Worm (Caenorhabditis elegans) whole organism, L3 larva: ENCODE results near the gene clc-6.

Source experiments
- R02D3.7 ChIP-seq: fragments of 150-350 bp; optimal IDR thresholded peaks from 2 replicates; lab custom pipeline; 2014; ENCODE audit warnings: missing biosample characterization, missing genetic modification characterization
- ZK546.5 ChIP-seq: sonication (generic microtip); optimal IDR thresholded peaks from 2 replicates; lab custom pipeline; 2017; ENCODE audit warnings: missing biosample characterization, missing genetic modification characterization
- aly-2 ChIP-seq: fragments of 150-350 bp; optimal IDR thresholded peaks from 2 replicates; lab custom pipeline; 2014; ENCODE audit warnings: missing biosample characterization, missing genetic modification characterization
- ceh-16 ChIP-seq: sonication (generic microtip); optimal IDR thresholded peaks from 2 replicates; lab custom pipeline; 2017; ENCODE audit warnings: missing biosample characterization, missing genetic modification characterization
- ceh-28 ChIP-seq: fragments of 150-350 bp; optimal IDR thresholded peaks from 2 replicates; lab custom pipeline; 2014; ENCODE audit warnings: missing biosample characterization, missing genetic modification reagents, missing genetic modification characterization
- ceh-82 ChIP-seq: fragments of 150-350 bp; optimal IDR thresholded peaks from 2 replicates; lab custom pipeline; 2014; ENCODE audit warnings: missing biosample characterization, missing genetic modification characterization
- ceh-9 ChIP-seq: sonication (generic microtip); optimal IDR thresholded peaks from 2 replicates; lab custom pipeline; 2018; ENCODE audit warnings: missing biosample characterization, missing genetic modification characterization
- daf-12 ChIP-seq: fragments of 150-350 bp; optimal IDR thresholded peaks from 2 replicates; lab custom pipeline; 2014; ENCODE audit warnings: missing biosample characterization, missing genetic modification reagents, missing genetic modification characterization
- egl-27 ChIP-seq: sonication (generic microtip); optimal IDR thresholded peaks from 4 replicates; lab custom pipeline; 2017; ENCODE audit warnings: missing biosample characterization, missing genetic modification reagents, missing genetic modification characterization
- elt-1 ChIP-seq: fragments of 150-350 bp; optimal IDR thresholded peaks from 2 replicates; lab custom pipeline; 2014; ENCODE audit warnings: missing biosample characterization, missing genetic modification characterization
- elt-2 ChIP-seq: sonication (generic microtip); optimal IDR thresholded peaks from 2 replicates; lab custom pipeline; 2016; ENCODE audit warnings: missing genetic modification reagents, mild to moderate bottlenecking, missing genetic modification characterization, missing compliant biosample characterization
- elt-3 ChIP-seq, 3 experiments: fragments of 150-350 bp in 1 of 3; sonication (generic microtip) in 2 of 3; optimal IDR thresholded peaks; 2 replicates in 2 of 3; 4 replicates in 1 of 3; lab custom pipeline; 2014 to 2017; ENCODE audit warnings: missing biosample characterization in 3 of 3, missing genetic modification characterization in 3 of 3
- eor-1 ChIP-seq, 2 experiments: fragments of 150-350 bp; optimal IDR thresholded peaks; 2 replicates each; lab custom pipeline; 2014 to 2018; ENCODE audit warnings: missing biosample characterization in 2 of 2, missing genetic modification characterization in 2 of 2
- fkh-10 ChIP-seq: sonication (generic microtip); optimal IDR thresholded peaks from 2 replicates; lab custom pipeline; 2017; ENCODE audit warnings: missing biosample characterization, missing genetic modification reagents, missing genetic modification characterization
- fkh-2 ChIP-seq: fragments of 150-350 bp; optimal IDR thresholded peaks from 2 replicates; lab custom pipeline; 2014; ENCODE audit warnings: missing biosample characterization, missing genetic modification reagents, missing genetic modification characterization
- fos-1 ChIP-seq: fragments of 150-350 bp; optimal IDR thresholded peaks from 2 replicates; lab custom pipeline; 2014; ENCODE audit warnings: missing biosample characterization, missing genetic modification characterization
- hmg-11 ChIP-seq: sonication (generic microtip); optimal IDR thresholded peaks from 2 replicates; lab custom pipeline; 2016; ENCODE audit warnings: missing genetic modification characterization, missing compliant biosample characterization
- jun-1 ChIP-seq: fragments of 150-350 bp; optimal IDR thresholded peaks from 2 replicates; lab custom pipeline; 2014; ENCODE audit warnings: missing biosample characterization, missing genetic modification reagents, missing genetic modification characterization
- lin-15B ChIP-seq: fragments of 150-350 bp; optimal IDR thresholded peaks from 2 replicates; lab custom pipeline; 2014; ENCODE audit warnings: missing biosample characterization, missing genetic modification characterization
- lin-39 ChIP-seq: fragments of 150-350 bp; optimal IDR thresholded peaks from 2 replicates; lab custom pipeline; 2018; ENCODE audit warnings: missing biosample characterization, missing genetic modification reagents, missing genetic modification characterization
- mdl-1 ChIP-seq: fragments of 150-350 bp; optimal IDR thresholded peaks from 2 replicates; lab custom pipeline; 2014; ENCODE audit warnings: missing biosample characterization, missing genetic modification characterization
- nfya-1 ChIP-seq: sonication (generic microtip); optimal IDR thresholded peaks from 2 replicates; lab custom pipeline; 2017; ENCODE audit warnings: missing genetic modification characterization, mild to moderate bottlenecking, missing compliant biosample characterization, antibody characterized with exemption, moderate library complexity; ENCODE audit not compliant: insufficient read depth
- nhr-11 ChIP-seq: fragments of 150-350 bp; optimal IDR thresholded peaks from 2 replicates; lab custom pipeline; 2014; ENCODE audit warnings: missing biosample characterization, missing genetic modification characterization
- nhr-12 ChIP-seq: fragments of 150-350 bp; optimal IDR thresholded peaks from 2 replicates; lab custom pipeline; 2014; ENCODE audit warnings: missing biosample characterization, missing genetic modification characterization
- nhr-23 ChIP-seq: fragments of 150-350 bp; optimal IDR thresholded peaks from 2 replicates; lab custom pipeline; 2014; ENCODE audit warnings: missing biosample characterization, missing genetic modification reagents, missing genetic modification characterization
- nhr-237 ChIP-seq: fragments of 150-350 bp; optimal IDR thresholded peaks from 2 replicates; lab custom pipeline; 2014; ENCODE audit warnings: missing biosample characterization, missing genetic modification characterization
- nhr-25 ChIP-seq: sonication (generic microtip); optimal IDR thresholded peaks from 2 replicates; lab custom pipeline; 2017; ENCODE audit warnings: missing biosample characterization, missing genetic modification characterization
- nhr-43 ChIP-seq: sonication (generic microtip); optimal IDR thresholded peaks from 2 replicates; lab custom pipeline; 2016; ENCODE audit warnings: mild to moderate bottlenecking, missing genetic modification characterization, missing compliant biosample characterization; ENCODE audit not compliant: poor library complexity, severe bottlenecking
- nhr-76 ChIP-seq: fragments of 150-350 bp; sonication (generic microtip); optimal IDR thresholded peaks from 5 replicates; lab custom pipeline; 2014; ENCODE audit warnings: missing biosample characterization, missing genetic modification characterization
- nhr-77 ChIP-seq: fragments of 150-350 bp; optimal IDR thresholded peaks from 2 replicates; lab custom pipeline; 2014; ENCODE audit warnings: missing biosample characterization, missing genetic modification characterization
- pha-4 ChIP-seq: fragments of 150-350 bp; optimal IDR thresholded peaks from 2 replicates; lab custom pipeline; 2014; ENCODE audit warnings: missing biosample characterization, missing genetic modification reagents, missing genetic modification characterization
- snpc-4 ChIP-seq: fragments of 150-350 bp; optimal IDR thresholded peaks from 2 replicates; lab custom pipeline; 2014; ENCODE audit warnings: missing biosample characterization, missing genetic modification characterization
- tbx-2 ChIP-seq: sonication (generic microtip); optimal IDR thresholded peaks from 2 replicates; lab custom pipeline; 2016; ENCODE audit warnings: mild to moderate bottlenecking, missing genetic modification characterization, missing compliant biosample characterization
- unc-39 ChIP-seq: sonication (generic microtip); optimal IDR thresholded peaks from 4 replicates; lab custom pipeline; 2017; ENCODE audit warnings: missing biosample characterization, missing genetic modification characterization
- unc-62 ChIP-seq: fragments of 150-350 bp; sonication (generic microtip); optimal IDR thresholded peaks from 4 replicates; lab custom pipeline; 2014; ENCODE audit warnings: missing biosample characterization, missing genetic modification reagents, missing genetic modification characterization
- ztf-11 ChIP-seq: fragments of 150-350 bp; optimal IDR thresholded peaks from 2 replicates; lab custom pipeline; 2014; ENCODE audit warnings: missing biosample characterization, missing genetic modification characterization
- ztf-4 ChIP-seq: fragments of 150-350 bp; optimal IDR thresholded peaks from 2 replicates; lab custom pipeline; 2014; ENCODE audit warnings: missing biosample characterization, missing genetic modification characterization

The clc-6 gene

DNA sequence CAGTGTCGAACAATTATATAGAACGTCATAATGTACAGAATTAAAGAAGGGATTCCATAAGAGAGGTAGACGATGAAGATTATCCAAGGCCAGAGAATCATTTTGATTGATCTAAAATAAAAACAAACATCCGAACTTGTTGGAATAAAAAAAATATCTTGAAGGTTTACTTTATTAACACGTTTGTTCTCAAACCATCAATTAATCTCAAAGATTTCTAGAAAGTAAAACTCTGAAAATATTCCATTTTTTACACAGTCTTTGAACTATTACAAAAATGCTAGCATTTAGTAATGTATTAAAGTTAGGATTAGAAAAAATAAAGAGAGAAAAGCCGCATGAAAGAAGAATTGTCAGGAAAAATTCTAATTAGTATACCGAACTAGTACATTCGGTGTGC is 31.5 kb downstream of the clc-6 start, which contains the start of gene srg-40:
Gene srg-40 (minus strand): TSS at position 101 of the 400 bp plus-strand sequence.
- no peak for TF ChIP-seq lin-39 (tag; lab: Kevin White, UChicago)
- TF ChIP-seq elt-3 (tag; optimal IDR thresholded peaks at IDR 0.05; lab: Kevin White, UChicago): no peak
- no peak for TF ChIP-seq daf-12 (tag; lab: Kevin White, UChicago)

DNA sequence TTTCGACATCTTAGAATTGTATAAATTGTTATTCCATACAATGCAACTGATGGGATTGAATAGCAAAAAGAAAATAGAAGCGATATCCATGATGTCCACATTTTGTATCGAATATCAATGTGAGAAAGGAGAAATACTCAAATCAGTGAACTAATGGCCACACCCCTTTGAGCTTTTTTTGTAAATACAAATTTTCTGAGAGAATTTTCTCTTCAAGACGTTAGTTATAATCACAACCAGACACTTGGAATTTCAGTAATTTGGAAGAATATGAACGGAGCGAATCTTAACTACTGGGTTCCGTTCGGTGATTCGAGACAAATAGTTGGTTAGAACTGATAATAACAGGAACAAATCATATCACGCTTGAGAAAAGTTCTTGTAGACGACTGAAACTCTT is 34.2 kb downstream of the clc-6 start, which contains the start of gene srg-41:
Gene srg-41 (minus strand): TSS at position 101 of the 400 bp plus-strand sequence.
- TF ChIP-seq nfya-1 (tag; lab: Kevin White, UChicago) (no peak), mdl-1 (no peak), nhr-76 (tag; lab: Kevin White, UChicago) (no peak), fkh-10 (GFP tag; lab: Kevin White, UChicago) (no peak), nhr-23 (tag; lab: Kevin White, UChicago) (no peak), hmg-11 (tag; lab: Kevin White, UChicago) (no peak), egl-27 (tag; lab: Kevin White, UChicago) (no peak), ZK546.5 (no peak), lin-39 (tag; lab: Kevin White, UChicago) (no peak), tbx-2 (no peak), ceh-28 (tag; lab: Kevin White, UChicago) (no peak), ztf-11 (tag; lab: Kevin White, UChicago) (no peak), fkh-2 (no peak), elt-1 (tag; lab: Kevin White, UChicago) (no peak), ceh-16 (tag; lab: Kevin White, UChicago) (no peak)

DNA sequence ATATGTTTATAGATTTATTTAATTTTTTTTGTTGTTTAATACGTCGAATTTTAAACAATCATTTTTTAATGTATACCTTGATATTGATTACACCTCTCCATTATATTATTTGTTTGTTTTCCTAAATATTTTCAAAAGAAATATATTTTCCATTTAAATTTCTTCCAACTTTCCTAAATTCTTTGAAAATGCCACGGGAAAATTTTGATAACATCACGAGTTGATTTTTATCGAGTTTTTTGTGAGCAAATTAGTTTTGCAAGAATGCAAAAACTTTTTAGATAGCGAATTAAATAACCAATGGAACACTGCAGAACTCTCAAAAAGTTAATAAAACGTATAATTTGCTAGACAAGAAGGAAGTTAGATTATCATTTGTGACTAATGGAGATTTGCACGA is 38.1 kb downstream of the clc-6 start, which contains the start of gene srg-42:
Gene srg-42 (minus strand): TSS at position 101 of the 400 bp plus-strand sequence.
- TF ChIP-seq fkh-10 (GFP tag; lab: Kevin White, UChicago) (no peak), elt-1 (tag; lab: Kevin White, UChicago) (no peak), lin-39 (tag; lab: Kevin White, UChicago) (no peak), nhr-43 (tag; lab: Kevin White, UChicago) (no peak), jun-1 (tag; lab: Kevin White, UChicago) (no peak), ceh-82 (tag; lab: Kevin White, UChicago) (no peak), daf-12 (tag; lab: Kevin White, UChicago) (no peak), nfya-1 (tag; lab: Kevin White, UChicago) (no peak), snpc-4 (no peak), lin-15B (no peak), eor-1 (tag; optimal IDR thresholded peaks at IDR 0.05; lab: Kevin White, UChicago) (no peak), pha-4 (tag; lab: Kevin White, UChicago) (no peak), ztf-11 (tag; lab: Kevin White, UChicago) (no peak), nhr-25 (no peak), unc-62 (GFP tag; lab: Kevin White, UChicago) (no peak), nhr-11 (tag; lab: Kevin White, UChicago) (no peak), nhr-77 (tag; lab: Kevin White, UChicago) (no peak)

DNA sequence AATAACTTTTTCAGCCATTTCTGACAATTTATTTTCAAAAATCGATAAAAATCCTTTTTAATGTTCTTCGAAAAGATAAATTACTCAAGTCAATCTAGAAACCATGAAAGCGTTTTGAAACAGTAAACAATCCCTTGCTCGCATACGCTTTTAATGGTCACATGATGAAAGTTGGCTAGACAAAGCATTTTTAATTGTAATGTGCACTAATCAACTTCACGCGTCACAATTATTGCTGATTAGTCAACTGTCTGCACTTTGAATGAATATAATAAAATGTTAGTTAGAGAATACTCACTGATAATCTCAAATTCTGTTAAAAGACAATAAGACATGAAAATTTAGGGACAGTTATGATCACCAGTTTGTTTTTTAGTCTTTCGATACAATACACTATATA is 39.4 kb downstream of the clc-6 start:
- TF ChIP-seq nhr-237 (tag; lab: Kevin White, UChicago) (no peak), elt-2 (peak; percentile 42), ztf-4 (tag; lab: Kevin White, UChicago) (no peak), nhr-12 (tag; lab: Kevin White, UChicago) (no peak)

ce11 chrV:11155553-11155952 is 40.5 kb downstream of the clc-6 start, which contains the start of gene srg-38:
TSS of gene srg-38 (minus strand) at chrV:11155653.
- TF ChIP-seq R02D3.7 (tag; lab: Kevin White, UChicago) (no peak), ceh-9 (tag; lab: Kevin White, UChicago) (no peak), pha-4 (tag; lab: Kevin White, UChicago) (no peak), nhr-12 (tag; lab: Kevin White, UChicago) (no peak), aly-2 (no peak), unc-39 (tag; lab: Kevin White, UChicago) (no peak), hmg-11 (tag; lab: Kevin White, UChicago) (no peak), fos-1 (tag; lab: Kevin White, UChicago) (no peak), fkh-10 (GFP tag; lab: Kevin White, UChicago) (no peak), nfya-1 (tag; lab: Kevin White, UChicago) (no peak)
- TF ChIP-seq, all 47 proteins: peak for 0
